Fruit fly (Drosophila melanogaster): ENCODE results near the gene tomb.
A peak's percentile ranks its signal among the peaks of the same experiment; 100 is the strongest.

Gene tomb

dm6 chr2L:5542944-5543515 is 6.5 kb upstream of the tomb start (continued):
- TF ChIP-seq CG10669 (GFP tag; optimal IDR thresholded peaks at IDR 0.05), result no peak
- TF ChIP-seq Eip75B (GFP tag; optimal IDR thresholded peaks at IDR 0.05), result peak; percentile 51
- TF ChIP-seq Hr4 (GFP tag; optimal IDR thresholded peaks at IDR 0.05), result no peak
- TF ChIP-seq OdsH (GFP tag; optimal IDR thresholded peaks at IDR 0.05), result no peak
- peak; percentile 64; the same call in 2 of the 3 replicates for TF ChIP-seq CG8119 (GFP tag; IDR thresholded peaks at IDR 0.05)
- 0 out of 2 replicates have a peak, but pooled peaks have one; percentile 20 for TF ChIP-seq CG11294 (GFP tag; IDR thresholded peaks at IDR 0.05)
- peak; percentile 3 for TF ChIP-seq topi (GFP tag; optimal IDR thresholded peaks at IDR 0.05)
- TF ChIP-seq CG11762 (GFP tag; optimal IDR thresholded peaks at IDR 0.05; ENCODE audit: insufficient read depth), result peak; percentile 8
- TF ChIP-seq fd85E (GFP tag; optimal IDR thresholded peaks at IDR 0.05), result no peak
- TF ChIP-seq lz (GFP tag; optimal IDR thresholded peaks at IDR 0.05), result peak; percentile 28
- peak; percentile 21 for TF ChIP-seq CG6792 (GFP tag; optimal IDR thresholded peaks at IDR 0.05)
- TF ChIP-seq Smox (GFP tag; optimal IDR thresholded peaks at IDR 0.05), result peak; percentile 27
- TF ChIP-seq Sox102F (GFP tag; optimal IDR thresholded peaks at IDR 0.05), result no peak
- TF ChIP-seq CG6808 (GFP tag; optimal IDR thresholded peaks at IDR 0.05), result no peak

dm6 chr2L:5541935-5542685 is 5.6 kb upstream of the tomb start, which contains the start of the genes Hel25E and Lam:
Gene Hel25E, minus strand, starts transcription at chr2L:5542314.
Gene Lam, plus strand, starts transcription at chr2L:5542480.
- no peak for TF ChIP-seq CG8319 (GFP tag; optimal IDR thresholded peaks at IDR 0.05)
- TF ChIP-seq cyc (GFP tag; optimal IDR thresholded peaks at IDR 0.05), result no peak
- TF ChIP-seq Hr38 (GFP tag; optimal IDR thresholded peaks at IDR 0.05), result no peak
- 0 out of 2 replicates have a peak, but pooled peaks have one; percentile 9 for TF ChIP-seq CG15336 (GFP tag; IDR thresholded peaks at IDR 0.05)
- TF ChIP-seq CG3032 (tag; optimal IDR thresholded peaks at IDR 0.05), result peak; percentile 10
- no peak for TF ChIP-seq CG31627 (GFP tag; optimal IDR thresholded peaks at IDR 0.05)
- no peak for TF ChIP-seq CG6808 (GFP tag; optimal IDR thresholded peaks at IDR 0.05)
- no peak for TF ChIP-seq Sox15 (GFP tag; optimal IDR thresholded peaks at IDR 0.05)
- TF ChIP-seq fkh (GFP tag; optimal IDR thresholded peaks at IDR 0.05), result no peak

dm6 chr2L:5539034-5539433 is 2.5 kb upstream of the tomb start, which contains the start of gene CG14015:
Gene CG14015, minus strand, starts transcription at chr2L:5539196.
- no peak for TF ChIP-seq CG3919 (GFP tag; optimal IDR thresholded peaks at IDR 0.05)
- no peak for TF ChIP-seq Met (GFP tag; optimal IDR thresholded peaks at IDR 0.05)
- TF ChIP-seq CG6854 (GFP tag; optimal IDR thresholded peaks at IDR 0.05), result no peak
- no peak for TF ChIP-seq CG15336 (GFP tag; IDR thresholded peaks at IDR 0.05)
- TF ChIP-seq CG11294 (GFP tag; IDR thresholded peaks at IDR 0.05), result no peak

- TF ChIP-seq Eip75B (GFP tag; optimal IDR thresholded peaks at IDR 0.05) (no peak), Hr4 (GFP tag; optimal IDR thresholded peaks at IDR 0.05) (no peak), pdm3 (GFP tag; optimal IDR thresholded peaks at IDR 0.05) (no peak)
Measured at dm6 chr2L:5537063-5537462, 505 bp upstream of the tomb start.

dm6 chr2L:5532061-5532460 is 4.5 kb downstream of the tomb start, which contains the start of gene Coq6:
Gene Coq6, minus strand, starts transcription at chr2L:5532223.
- TF ChIP-seq CG8632 (GFP tag; optimal IDR thresholded peaks at IDR 0.05), result no peak
- 0 out of 3 replicates have a peak, but pooled peaks have one; percentile 26 for TF ChIP-seq CG6163 (GFP tag; IDR thresholded peaks at IDR 0.05)

DNA sequence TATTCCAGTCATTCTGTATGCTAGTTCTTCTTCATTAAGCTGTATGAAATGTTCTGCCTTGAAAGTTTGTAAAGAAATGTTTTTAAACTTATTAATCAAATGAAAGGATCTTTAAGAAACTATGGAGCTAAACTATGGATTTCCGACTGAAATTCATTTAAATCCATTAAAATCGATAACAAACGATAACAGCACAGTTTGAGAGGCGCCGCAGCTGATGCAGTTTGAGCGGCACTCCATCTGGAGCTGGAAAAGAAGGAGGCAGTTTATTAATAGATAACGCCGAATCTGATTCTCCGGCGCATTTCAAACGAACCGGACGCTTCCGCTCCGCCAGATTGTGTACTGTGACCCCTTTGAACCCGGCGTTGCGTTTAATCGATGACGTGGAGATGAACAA is 8.7 kb downstream of the tomb start, which contains the start of gene CG31915:
CG31915 (plus strand) TSS at position 263 of the 400 bp plus-strand sequence.
- TF ChIP-seq net (GFP tag; optimal IDR thresholded peaks at IDR 0.05), result no peak
- peak; percentile 68 for TF ChIP-seq CG1621 (tag; optimal IDR thresholded peaks at IDR 0.05)

Data from whole organism, prepupa.